Worm (Caenorhabditis elegans): Measurements from ENCODE around the gene srw-79.

DNA sequence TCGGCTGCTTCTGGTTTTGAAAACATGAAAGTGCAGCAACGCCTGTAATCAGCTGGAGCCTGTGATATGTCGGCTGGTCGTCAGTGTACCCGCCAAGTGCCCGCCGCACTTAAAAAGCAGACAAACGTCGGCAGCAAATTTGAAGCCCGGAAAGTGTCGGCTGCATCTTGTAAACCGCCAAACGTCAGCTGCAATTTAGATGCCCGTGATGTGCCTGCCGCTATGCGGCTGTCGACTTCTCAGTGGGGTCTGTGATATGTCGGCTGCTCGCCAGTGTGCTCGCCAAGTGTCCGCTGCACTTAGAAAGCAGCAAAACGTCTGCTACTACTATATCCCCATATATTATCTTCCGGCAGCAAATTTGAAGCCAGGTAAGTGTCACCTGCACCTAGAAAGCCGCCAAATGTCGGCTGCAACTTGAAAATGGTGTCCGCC lies 40.6 kb downstream of the srw-79 start:
- TF ChIP-seq nhr-77 (tag; optimal IDR thresholded peaks at IDR 0.05) (no peak), aly-2 (tag; optimal IDR thresholded peaks at IDR 0.05) (no peak), snpc-4 (tag; optimal IDR thresholded peaks at IDR 0.05) (peak; percentile 52), nhr-237 (tag; optimal IDR thresholded peaks at IDR 0.05) (no peak), unc-62 (GFP tag; optimal IDR thresholded peaks at IDR 0.05) (no peak), mab-5 (tag; optimal IDR thresholded peaks at IDR 0.05) (no peak), zag-1 (tag; optimal IDR thresholded peaks at IDR 0.05) (no peak), ceh-82 (tag; optimal IDR thresholded peaks at IDR 0.05) (no peak), nhr-23 (tag; optimal IDR thresholded peaks at IDR 0.05) (no peak), mdl-1 (tag; optimal IDR thresholded peaks at IDR 0.05) (no peak), skn-1 (tag; optimal IDR thresholded peaks at IDR 0.05) (no peak), elt-3 (tag; optimal IDR thresholded peaks at IDR 0.05) (no peak), lsy-2 (tag; optimal IDR thresholded peaks at IDR 0.05) (no peak)

Measured in whole organism, L2 larva.